Worm (Caenorhabditis elegans) whole organism, L4 larva: ENCODE results near the gene hap-1.
A peak's percentile ranks its signal among the peaks of the same experiment; 100 is the strongest.

ENCODE experiments used
- F26F4.8 ChIP-seq: fragments of 200-800 bp; sonication (Bioruptor generic); conservative IDR thresholded peaks from 2 replicates; pipeline ENCODE4 v1.3.6; 2022; ENCODE audit warnings: missing genetic modification characterization, missing compliant biosample characterization
- F44E2.7 ChIP-seq: fragments of 200-800 bp; sonication (Bioruptor generic); IDR thresholded peaks from 2 replicates; pipeline ENCODE4 v2.1.2; 2022; ENCODE audit warnings: missing genetic modification characterization, missing compliant biosample characterization
- F49E8.2 ChIP-seq: sonication (generic microtip); optimal IDR thresholded peaks from 2 replicates; lab custom pipeline; 2016; ENCODE audit warnings: missing compliant biosample characterization, mild to moderate bottlenecking, missing genetic modification characterization, borderline replicate concordance
- R02D3.7 ChIP-seq: fragments of 150-350 bp; sonication (generic microtip); optimal IDR thresholded peaks from 3 replicates; lab custom pipeline; 2014; ENCODE audit warnings: missing biosample characterization, missing genetic modification characterization
- T20F7.1 ChIP-seq: fragments of 200-800 bp; sonication (Bioruptor generic); optimal IDR thresholded peaks from 2 replicates; lab custom pipeline; 2018; ENCODE audit warnings: mild to moderate bottlenecking, missing genetic modification characterization, missing compliant biosample characterization
- T26A8.4 ChIP-seq: fragments of 200-800 bp; sonication (Bioruptor generic); IDR thresholded peaks from 2 replicates; pipeline ENCODE4 v1.3.6; 2022; ENCODE audit warnings: missing genetic modification characterization, missing compliant biosample characterization
- Y105C5A.15 ChIP-seq: fragments of 200-800 bp; sonication (Bioruptor generic); IDR thresholded peaks from 2 replicates; pipeline ENCODE4 v1.3.6; 2022; ENCODE audit warnings: missing genetic modification characterization, missing compliant biosample characterization
- Y48G9A.11 ChIP-seq: fragments of 200-800 bp; sonication (Bioruptor generic); IDR thresholded peaks from 2 replicates; pipeline ENCODE4 v1.3.6; 2022; ENCODE audit warnings: missing genetic modification reagents, missing genetic modification characterization, missing compliant biosample characterization
- Y75B8A.6 ChIP-seq: fragments of 200-800 bp; sonication (Bioruptor generic); IDR thresholded peaks from 2 replicates; pipeline ENCODE4 v1.3.6; 2022; ENCODE audit warnings: missing genetic modification reagents, missing genetic modification characterization, missing compliant biosample characterization
- ZK337.2 ChIP-seq: fragments of 200-800 bp; sonication (Bioruptor generic); IDR thresholded peaks from 2 replicates; pipeline ENCODE4 v1.3.6; 2022; ENCODE audit warnings: missing genetic modification reagents, missing genetic modification characterization, missing compliant biosample characterization
- ZK546.5 ChIP-seq, 2 experiments: sonication (generic microtip); optimal IDR thresholded peaks; 2 replicates each; lab custom pipeline; 2017; ENCODE audit warnings: missing biosample characterization in 2 of 2, missing genetic modification characterization in 2 of 2
- aly-2 ChIP-seq: sonication (generic microtip); optimal IDR thresholded peaks from 2 replicates; lab custom pipeline; 2018; ENCODE audit warnings: missing biosample characterization, missing genetic modification characterization
- ama-1 ChIP-seq: fragments of 150-350 bp; optimal IDR thresholded peaks from 2 replicates; lab custom pipeline; 2014; ENCODE audit warnings: inconsistent platforms, mixed read lengths
- attf-4 ChIP-seq: sonication (generic microtip); optimal IDR thresholded peaks from 3 replicates; lab custom pipeline; 2017; ENCODE audit warnings: missing biosample characterization, missing genetic modification characterization
- ceh-44 ChIP-seq: fragments of 200-800 bp; sonication (Bioruptor generic); IDR thresholded peaks from 2 replicates; pipeline ENCODE4 v1.3.6; 2022; ENCODE audit warnings: missing genetic modification reagents, missing genetic modification characterization, missing compliant biosample characterization
- ces-1 ChIP-seq: fragments of 150-350 bp; sonication (generic microtip); optimal IDR thresholded peaks from 4 replicates; lab custom pipeline; 2014; ENCODE audit warnings: missing biosample characterization, missing genetic modification reagents, missing genetic modification characterization
- cey-2 ChIP-seq: sonication (generic microtip); optimal IDR thresholded peaks from 3 replicates; lab custom pipeline; 2017; ENCODE audit warnings: missing genetic modification characterization, mild to moderate bottlenecking, missing compliant biosample characterization, antibody characterized with exemption, borderline replicate concordance; ENCODE audit not compliant: insufficient read depth
- dmd-6 ChIP-seq: fragments of 200-800 bp; sonication (Bioruptor generic); IDR thresholded peaks from 2 replicates; pipeline ENCODE4 v1.3.6; 2022; ENCODE audit warnings: missing genetic modification reagents, missing genetic modification characterization, missing compliant biosample characterization
- dmd-9 ChIP-seq: fragments of 200-800 bp; sonication (Bioruptor generic); IDR thresholded peaks from 2 replicates; pipeline ENCODE4 v1.3.6; 2022; ENCODE audit warnings: missing genetic modification reagents, missing genetic modification characterization, missing compliant biosample characterization
- dpl-1 ChIP-seq: fragments of 150-350 bp; optimal IDR thresholded peaks from 2 replicates; lab custom pipeline; 2014; ENCODE audit warnings: missing biosample characterization, missing genetic modification reagents, missing genetic modification characterization
- dve-1 ChIP-seq: sonication (generic microtip); optimal IDR thresholded peaks from 2 replicates; lab custom pipeline; 2017; ENCODE audit warnings: antibody characterized with exemption, mild to moderate bottlenecking, missing genetic modification characterization, missing compliant biosample characterization; ENCODE audit not compliant: insufficient read depth
- fos-1 ChIP-seq: fragments of 150-350 bp; optimal IDR thresholded peaks from 2 replicates; lab custom pipeline; 2014; ENCODE audit warnings: missing biosample characterization, missing genetic modification characterization
- hlh-11 ChIP-seq: fragments of 200-800 bp; sonication (Bioruptor generic); optimal IDR thresholded peaks from 2 replicates; lab custom pipeline; 2018; ENCODE audit warnings: mild to moderate bottlenecking, missing genetic modification characterization, missing compliant biosample characterization
- hlh-30 ChIP-seq: sonication (generic microtip); optimal IDR thresholded peaks from 2 replicates; lab custom pipeline; 2017; ENCODE audit warnings: antibody characterized with exemption, mild to moderate bottlenecking, missing genetic modification characterization, missing compliant biosample characterization; ENCODE audit not compliant: insufficient read depth
- hmg-1.1 ChIP-seq: fragments of 200-800 bp; sonication (Bioruptor generic); IDR thresholded peaks from 2 replicates; pipeline ENCODE4 v1.3.6; 2022; ENCODE audit warnings: missing genetic modification reagents, missing genetic modification characterization, missing compliant biosample characterization
- lin-1 ChIP-seq: fragments of 200-800 bp; sonication (Bioruptor generic); IDR thresholded peaks from 2 replicates; pipeline ENCODE4 v1.3.6; 2022; ENCODE audit warnings: missing genetic modification reagents, missing genetic modification characterization, missing compliant biosample characterization
- lin-13 ChIP-seq: fragments of 150-350 bp; optimal IDR thresholded peaks from 2 replicates; lab custom pipeline; 2014; ENCODE audit warnings: missing biosample characterization, missing genetic modification reagents, missing genetic modification characterization
- lin-15B ChIP-seq: fragments of 150-350 bp; sonication (generic microtip); optimal IDR thresholded peaks from 3 replicates; lab custom pipeline; 2014; ENCODE audit warnings: missing biosample characterization, missing genetic modification characterization
- lin-38 ChIP-seq: fragments of 200-800 bp; sonication (Bioruptor generic); IDR thresholded peaks from 2 replicates; pipeline ENCODE4 v1.3.6; 2022; ENCODE audit warnings: missing genetic modification reagents, missing genetic modification characterization, missing compliant biosample characterization
- lsy-2 ChIP-seq, 2 experiments: fragments of 150-350 bp in 1 of 2; sonication (generic microtip) in 1 of 2; optimal IDR thresholded peaks; 2 replicates each; lab custom pipeline; 2014 to 2017; ENCODE audit warnings: missing biosample characterization in 2 of 2, missing genetic modification characterization in 2 of 2
- mdl-1 ChIP-seq, 2 experiments: fragments of 150-350 bp in 1 of 2; sonication (generic microtip) in 1 of 2; optimal IDR thresholded peaks; 2 replicates each; lab custom pipeline; 2014 to 2017; ENCODE audit warnings: missing biosample characterization in 2 of 2, missing genetic modification characterization in 2 of 2
- mxl-2 ChIP-seq: fragments of 200-800 bp; sonication (Bioruptor generic); conservative IDR thresholded peaks from 2 replicates; pipeline ENCODE4 v1.3.6; 2022; ENCODE audit warnings: missing genetic modification reagents, missing genetic modification characterization, missing compliant biosample characterization
- nhr-111 ChIP-seq: fragments of 200-800 bp; sonication (Bioruptor generic); optimal IDR thresholded peaks from 2 replicates; lab custom pipeline; 2018; ENCODE audit warnings: mild to moderate bottlenecking, missing genetic modification characterization, missing compliant biosample characterization
- nhr-25 ChIP-seq: sonication (generic microtip); optimal IDR thresholded peaks from 2 replicates; lab custom pipeline; 2017; ENCODE audit warnings: missing genetic modification characterization, mild to moderate bottlenecking, missing compliant biosample characterization, antibody characterized with exemption, moderate library complexity, borderline replicate concordance; ENCODE audit not compliant: insufficient read depth
- pha-4 ChIP-seq, 2 experiments: fragments of 150-350 bp in 1 of 2; fragments of 200-800 bp in 1 of 2; sonication (Bioruptor generic) in 1 of 2; IDR thresholded peaks in 1 of 2; optimal IDR thresholded peaks in 1 of 2; 2 replicates each; pipeline versions ENCODE4 v1.3.6 to Lab custom; 2014 to 2022; ENCODE audit warnings: missing genetic modification characterization in 2 of 2, missing genetic modification reagents in 2 of 2, missing biosample characterization in 1 of 2, missing compliant biosample characterization in 1 of 2
- rbr-2 ChIP-seq: sonication (generic microtip); optimal IDR thresholded peaks from 2 replicates; lab custom pipeline; 2016; ENCODE audit warnings: missing genotype, missing genetic modification characterization, missing compliant biosample characterization
- saeg-2 ChIP-seq: fragments of 200-800 bp; sonication (Bioruptor generic); IDR thresholded peaks from 2 replicates; pipeline ENCODE4 v1.3.6; 2022; ENCODE audit warnings: missing genetic modification reagents, missing genetic modification characterization, missing compliant biosample characterization
- set-16 ChIP-seq: fragments of 200-800 bp; sonication (Bioruptor generic); IDR thresholded peaks from 2 replicates; pipeline ENCODE4 v1.3.6; 2022; ENCODE audit warnings: missing genetic modification reagents, missing genetic modification characterization, missing compliant biosample characterization
- snpc-1.2 ChIP-seq: fragments of 200-800 bp; sonication (Bioruptor generic); IDR thresholded peaks from 2 replicates; pipeline ENCODE4 v1.3.6; 2022; ENCODE audit warnings: missing genetic modification reagents, missing genetic modification characterization, missing compliant biosample characterization
- snpc-4 ChIP-seq: fragments of 150-350 bp; optimal IDR thresholded peaks from 2 replicates; lab custom pipeline; 2014; ENCODE audit warnings: missing biosample characterization, missing genetic modification characterization
- spr-1 ChIP-seq: sonication (generic microtip); optimal IDR thresholded peaks from 2 replicates; lab custom pipeline; 2016; ENCODE audit warnings: mild to moderate bottlenecking, missing genetic modification characterization, missing compliant biosample characterization
- spr-3 ChIP-seq: fragments of 200-800 bp; sonication (Bioruptor generic); optimal IDR thresholded peaks from 2 replicates; lab custom pipeline; 2018; ENCODE audit warnings: mild to moderate bottlenecking, missing genetic modification characterization, missing compliant biosample characterization
- unc-130 ChIP-seq: sonication (generic microtip); optimal IDR thresholded peaks from 2 replicates; lab custom pipeline; 2016; ENCODE audit warnings: missing genetic modification reagents, missing genetic modification characterization, missing compliant biosample characterization
- unc-62 ChIP-seq, 3 experiments: fragments of 150-350 bp in 1 of 3; sonication (generic microtip); optimal IDR thresholded peaks in 2 of 3; peaks in 1 of 3; 1 replicate in 1 of 3; 2 replicates in 2 of 3; lab custom pipeline; 2014 to 2017; ENCODE audit warnings: missing biosample characterization in 3 of 3, missing genetic modification characterization in 3 of 3, missing genetic modification reagents in 3 of 3, missing genotype in 1 of 3
- zfp-2 ChIP-seq: sonication (generic microtip); optimal IDR thresholded peaks from 2 replicates; lab custom pipeline; 2016; ENCODE audit warnings: mild to moderate bottlenecking, missing genetic modification characterization, missing compliant biosample characterization

hap-1 gene

ce11 chrIII:5269814-5270213, 6.1 kb downstream of the hap-1 start, which contains the start of gene ZC395.4:
Gene ZC395.4, plus strand, starts transcription at chrIII:5270114.
- TF ChIP-seq hlh-30 (tag; lab: Kevin White, UChicago) (no peak), dmd-6 (GFP tag; lab: Robert Waterston, UW) (no peak)

ce11 chrIII:5273396-5273857, 9.7 kb downstream of the hap-1 start, which contains the start of gene ztf-8:
Gene ztf-8, minus strand, starts transcription at chrIII:5273471.
- no peak for TF ChIP-seq nhr-111
- TF ChIP-seq snpc-4 (tag; lab: Kevin White, UChicago) = no peak
- no peak for TF ChIP-seq mdl-1 (tag; optimal IDR thresholded peaks at IDR 0.05; lab: Kevin White, UChicago)
- no peak for TF ChIP-seq mxl-2 (GFP tag; lab: Robert Waterston, UW)
- TF ChIP-seq dmd-9 (GFP tag; lab: Robert Waterston, UW) = no peak
- TF ChIP-seq nhr-25 (tag; lab: Kevin White, UChicago) = no peak
- no peak for TF ChIP-seq ZK337.2 (GFP tag; lab: Robert Waterston, UW)
- TF ChIP-seq dve-1 (tag; lab: Kevin White, UChicago) = peak; percentile 11
- no peak for TF ChIP-seq unc-130
- no peak for TF ChIP-seq R02D3.7
- TF ChIP-seq hlh-11 = no peak
- TF ChIP-seq lin-38 (GFP tag; lab: Robert Waterston, UW) = peak; percentile 54
- no peak for TF ChIP-seq spr-1
- TF ChIP-seq snpc-1.2 (GFP tag; lab: Robert Waterston, UW) = no peak
- no peak for TF ChIP-seq ZK546.5 (tag; optimal IDR thresholded peaks at IDR 0.05; lab: Kevin White, UChicago)
- TF ChIP-seq lin-15B = no peak
- TF ChIP-seq lin-1 (GFP tag; lab: Robert Waterston, UW) = 0 out of 2 replicates have a peak, but pooled peaks have one; percentile 36
- TF ChIP-seq Y75B8A.6 = peak; percentile 54; the same call in 1 of the 2 replicates
- TF ChIP-seq spr-3 = peak; percentile 10
- TF ChIP-seq saeg-2 = no peak
- no peak for TF ChIP-seq attf-4 (tag; lab: Kevin White, UChicago)
- no peak for TF ChIP-seq dpl-1 (GFP tag; lab: Kevin White, UChicago)
- TF ChIP-seq T20F7.1 (GFP tag; lab: Kevin White, UChicago) = peak; percentile 3
- no peak for TF ChIP-seq cey-2 (tag; lab: Kevin White, UChicago)
- no peak for TF ChIP-seq ces-1 (GFP tag; lab: Kevin White, UChicago)
- no peak for TF ChIP-seq hlh-30 (tag; lab: Kevin White, UChicago)
- no peak for TF ChIP-seq aly-2 (tag; lab: Kevin White, UChicago)
- TF ChIP-seq unc-62 (GFP tag; optimal IDR thresholded peaks at IDR 0.05 in 1 of 2; lab: Kevin White, UChicago) = no peak
- TF ChIP-seq unc-62 (tag; optimal IDR thresholded peaks at IDR 0.05; lab: Kevin White, UChicago) = no peak
- no peak for TF ChIP-seq F44E2.7 (GFP tag; lab: Robert Waterston, UW)
- peak; percentile 65; the same call in 1 of the 2 replicates for TF ChIP-seq Y48G9A.11
- 0 out of 2 replicates have a peak, but pooled peaks have one; percentile 6 for TF ChIP-seq dmd-6 (GFP tag; lab: Robert Waterston, UW)
- no peak for TF ChIP-seq lin-13 (GFP tag; lab: Kevin White, UChicago)
- no peak for TF ChIP-seq set-16
- TF ChIP-seq ceh-44 (GFP tag; lab: Robert Waterston, UW) = no peak
- TF ChIP-seq lsy-2 (tag; optimal IDR thresholded peaks at IDR 0.05; lab: Kevin White, UChicago) = peak in 1 of 2 experiments; percentile 49
- no peak for TF ChIP-seq F26F4.8 (GFP tag; lab: Robert Waterston, UW)
- no peak for TF ChIP-seq Y105C5A.15
- peak; percentile 62; the same call in 1 of the 2 replicates for TF ChIP-seq T26A8.4 (GFP tag; lab: Robert Waterston, UW)
- no peak for TF ChIP-seq rbr-2 (tag; lab: Kevin White, UChicago)
- TF ChIP-seq zfp-2 = no peak
- TF ChIP-seq F49E8.2 (tag; lab: Kevin White, UChicago) = peak; percentile 81
- peak; percentile 43; the same call in 1 of the 2 replicates for TF ChIP-seq pha-4 (GFP tag; IDR thresholded peaks at IDR 0.05; lab: Robert Waterston, UW)
- TF ChIP-seq pha-4 (tag; optimal IDR thresholded peaks at IDR 0.05; lab: Kevin White, UChicago) = no peak
- TF ChIP-seq ama-1 (lab: Kevin White, UChicago) = peak; percentile 9
- 0 out of 2 replicates have a peak, but pooled peaks have one; percentile 21 for TF ChIP-seq hmg-1.1 (GFP tag; lab: Robert Waterston, UW)
- TF ChIP-seq fos-1 (tag; lab: Kevin White, UChicago) = no peak
